Fruit fly (Drosophila melanogaster) whole organism, embryonic: Measurements from ENCODE around the gene CG32801.
A peak's percentile ranks its signal among the peaks of the same experiment; 100 is the strongest.

Experiments
- Atf6 ChIP-seq: fragments of 200-800 bp; sonication (Bioruptor generic); IDR thresholded peaks from 2 replicates; pipeline ENCODE4 v1.3.6; 2022; ENCODE audit warnings: missing biosample characterization, missing genetic modification characterization
- Blimp-1 ChIP-seq: fragments of 200-800 bp; sonication (Bioruptor generic); optimal IDR thresholded peaks from 3 replicates; lab custom pipeline; 2018; ENCODE audit warnings: missing biosample characterization, missing genetic modification characterization, mild to moderate bottlenecking, moderate library complexity, missing genetic modification reagents
- CG10321 ChIP-seq: fragments of 200-800 bp; sonication (Bioruptor generic); IDR thresholded peaks from 2 replicates; pipeline ENCODE4 v1.3.6; 2022; ENCODE audit warnings: missing biosample characterization, missing genetic modification characterization
- CG10959 ChIP-seq: fragments of 200-800 bp; sonication (Bioruptor generic); IDR thresholded peaks from 2 replicates; pipeline ENCODE4 v1.3.6; 2022; ENCODE audit warnings: missing biosample characterization, missing genetic modification characterization
- CG12236 ChIP-seq: fragments of 200-800 bp; sonication (Bioruptor generic); optimal IDR thresholded peaks from 2 replicates; lab custom pipeline; 2016; ENCODE audit warnings: missing biosample characterization, missing genetic modification characterization
- CG15011 ChIP-seq: fragments of 200-800 bp; sonication (Bioruptor generic); optimal IDR thresholded peaks from 3 replicates; lab custom pipeline; 2018; ENCODE audit warnings: missing biosample characterization, mild to moderate bottlenecking, missing genetic modification characterization
- CG1529 ChIP-seq: fragments of 200-800 bp; sonication (Bioruptor generic); optimal IDR thresholded peaks from 3 replicates; lab custom pipeline; 2018; ENCODE audit warnings: missing biosample characterization, missing genetic modification characterization
- CG15601 ChIP-seq: fragments of 200-800 bp; sonication (Bioruptor generic); optimal IDR thresholded peaks from 3 replicates; lab custom pipeline; 2019; ENCODE audit warnings: missing biosample characterization, mild to moderate bottlenecking, missing genetic modification characterization, moderate library complexity
- CG17361 ChIP-seq: fragments of 200-800 bp; sonication (Bioruptor generic); IDR thresholded peaks from 3 replicates; pipeline ENCODE4 v1.3.6; 2022; ENCODE audit warnings: missing biosample characterization, missing genetic modification characterization
- CG17612 ChIP-seq: fragments of 200-800 bp; sonication (Bioruptor generic); IDR thresholded peaks from 2 replicates; pipeline ENCODE4 v1.3.6; 2022; ENCODE audit warnings: missing biosample characterization, missing genetic modification characterization
- CG1792 ChIP-seq: fragments of 200-800 bp; sonication (Bioruptor generic); optimal IDR thresholded peaks from 2 replicates; lab custom pipeline; 2016; ENCODE audit warnings: missing biosample characterization, missing genetic modification characterization
- CG1832 ChIP-seq: fragments of 200-800 bp; sonication (Bioruptor generic); optimal IDR thresholded peaks from 2 replicates; lab custom pipeline; 2017; ENCODE audit warnings: missing biosample characterization, mild to moderate bottlenecking, missing genetic modification characterization, inconsistent platforms
- CG2199 ChIP-seq: fragments of 200-800 bp; sonication (Bioruptor generic); IDR thresholded peaks from 3 replicates; pipeline ENCODE4 v1.3.6; 2022; ENCODE audit warnings: missing biosample characterization, missing genetic modification characterization
- CG30403 ChIP-seq: fragments of 200-800 bp; sonication (Bioruptor generic); optimal IDR thresholded peaks from 3 replicates; lab custom pipeline; 2016; ENCODE audit warnings: missing biosample characterization, missing genetic modification characterization
- CG31388 ChIP-seq: fragments of 200-800 bp; sonication (Bioruptor generic); optimal IDR thresholded peaks from 2 replicates; lab custom pipeline; 2016; ENCODE audit warnings: missing biosample characterization, missing genetic modification characterization
- CG3838 ChIP-seq: fragments of 200-800 bp; sonication (Bioruptor generic); optimal IDR thresholded peaks from 3 replicates; lab custom pipeline; 2016; ENCODE audit warnings: missing biosample characterization, missing genetic modification characterization
- CG4617 ChIP-seq: fragments of 200-800 bp; sonication (Bioruptor generic); optimal IDR thresholded peaks from 3 replicates; lab custom pipeline; 2016; ENCODE audit warnings: missing biosample characterization, missing genetic modification characterization, borderline replicate concordance
- CG5180 ChIP-seq: fragments of 200-800 bp; sonication (Bioruptor generic); optimal IDR thresholded peaks from 3 replicates; lab custom pipeline; 2017; ENCODE audit warnings: missing biosample characterization, missing genetic modification characterization, mild to moderate bottlenecking, moderate library complexity, missing genetic modification reagents
- CG6689 ChIP-seq: fragments of 200-800 bp; sonication (Bioruptor generic); IDR thresholded peaks from 2 replicates; pipeline ENCODE4 v1.3.6; 2022; ENCODE audit warnings: missing biosample characterization, missing genetic modification characterization
- CG7556 ChIP-seq: fragments of 200-800 bp; sonication (Bioruptor generic); optimal IDR thresholded peaks from 2 replicates; lab custom pipeline; 2017; ENCODE audit warnings: missing biosample characterization, mild to moderate bottlenecking, missing genetic modification characterization
- CG8290 ChIP-seq, 3 experiments: fragments of 200-800 bp; sonication (Bioruptor generic); optimal IDR thresholded peaks; 2 replicates each; lab custom pipeline; 2016 to 2019; ENCODE audit warnings: missing biosample characterization in 3 of 3, missing genetic modification characterization in 3 of 3, mild to moderate bottlenecking in 2 of 3, moderate library complexity in 1 of 3
- CG8388 ChIP-seq: fragments of 200-800 bp; sonication (Bioruptor generic); optimal IDR thresholded peaks from 2 replicates; lab custom pipeline; 2019; ENCODE audit warnings: missing biosample characterization, mild to moderate bottlenecking, missing genetic modification characterization, moderate library complexity
- CG8765 ChIP-seq: fragments of 200-800 bp; sonication (Bioruptor generic); IDR thresholded peaks from 2 replicates; pipeline ENCODE4 v1.3.6; 2022; ENCODE audit warnings: missing biosample characterization, missing genetic modification characterization
- Dip2 ChIP-seq: fragments of 200-800 bp; sonication (Bioruptor generic); IDR thresholded peaks from 2 replicates; pipeline ENCODE4 v1.3.6; 2022; ENCODE audit warnings: missing biosample characterization, missing genetic modification characterization
- HLH54F ChIP-seq: fragments of 200-800 bp; sonication (Bioruptor generic); optimal IDR thresholded peaks from 3 replicates; lab custom pipeline; 2016; ENCODE audit warnings: missing biosample characterization, missing genetic modification characterization
- Hmx ChIP-seq: fragments of 200-800 bp; sonication (Bioruptor generic); optimal IDR thresholded peaks from 2 replicates; lab custom pipeline; 2016; ENCODE audit warnings: missing biosample characterization, missing genetic modification characterization
- Hr78 ChIP-seq, 2 experiments: fragments of 200-800 bp in 1 of 2; fragments of >200 bp in 1 of 2; sonication (Bioruptor generic) in 1 of 2; optimal IDR thresholded peaks; 2 replicates each; lab custom pipeline; 2017 to 2019; ENCODE audit warnings: missing biosample characterization in 2 of 2, missing genetic modification characterization in 2 of 2, mild to moderate bottlenecking in 1 of 2, moderate library complexity in 1 of 2
- Lpt ChIP-seq: fragments of >200 bp; optimal IDR thresholded peaks from 2 replicates; lab custom pipeline; 2018; ENCODE audit warnings: missing biosample characterization, missing genetic modification characterization
- MBD-R2 ChIP-seq: fragments of 200-800 bp; sonication (Bioruptor generic); IDR thresholded peaks from 2 replicates; pipeline ENCODE4 v1.3.6; 2022; ENCODE audit warnings: missing biosample characterization, missing genetic modification characterization
- MESR4 ChIP-seq: fragments of 200-800 bp; sonication (Bioruptor generic); optimal IDR thresholded peaks from 2 replicates; lab custom pipeline; 2018; ENCODE audit warnings: missing biosample characterization, mild to moderate bottlenecking, missing genetic modification characterization, moderate library complexity
- Meics ChIP-seq: fragments of 200-800 bp; sonication (Bioruptor generic); optimal IDR thresholded peaks from 2 replicates; lab custom pipeline; 2017; ENCODE audit warnings: missing biosample characterization, mild to moderate bottlenecking, missing genetic modification characterization
- Tbp ChIP-seq: fragments of >200 bp; optimal IDR thresholded peaks from 2 replicates; lab custom pipeline; 2018; ENCODE audit warnings: missing biosample characterization, missing genetic modification characterization
- abd-A ChIP-seq: fragments of 200-800 bp; sonication (Bioruptor generic); optimal IDR thresholded peaks from 3 replicates; lab custom pipeline; 2019; ENCODE audit warnings: missing biosample characterization, mild to moderate bottlenecking, missing genetic modification characterization, moderate library complexity
- bcd ChIP-seq: fragments of 200-800 bp; sonication (Bioruptor generic); optimal IDR thresholded peaks from 2 replicates; lab custom pipeline; 2017; ENCODE audit warnings: missing biosample characterization, mild to moderate bottlenecking, missing genetic modification characterization
- chn ChIP-seq: fragments of 200-800 bp; sonication (Bioruptor generic); optimal IDR thresholded peaks from 2 replicates; lab custom pipeline; 2016; ENCODE audit warnings: missing biosample characterization, missing genetic modification characterization
- dimm ChIP-seq: fragments of 200-800 bp; sonication (Bioruptor generic); IDR thresholded peaks from 2 replicates; pipeline ENCODE4 v1.3.6; 2022; ENCODE audit warnings: missing biosample characterization, missing genetic modification characterization
- dpn ChIP-seq, 2 experiments: fragments of 200-800 bp; sonication (Bioruptor generic); optimal IDR thresholded peaks; 3 replicates each; lab custom pipeline; 2016; ENCODE audit warnings: missing biosample characterization in 2 of 2, missing genetic modification characterization in 2 of 2
- esg ChIP-seq: fragments of 200-800 bp; sonication (Bioruptor generic); conservative IDR thresholded peaks from 2 replicates; pipeline ENCODE4 v1.3.6; 2022; ENCODE audit warnings: missing biosample characterization, missing genetic modification characterization
- her ChIP-seq: fragments of 200-800 bp; sonication (Bioruptor generic); optimal IDR thresholded peaks from 2 replicates; lab custom pipeline; 2016; ENCODE audit warnings: missing biosample characterization, missing genetic modification characterization
- jigr1 ChIP-seq: fragments of 200-800 bp; sonication (Bioruptor generic); IDR thresholded peaks from 3 replicates; pipeline ENCODE4 v1.3.6; 2022; ENCODE audit warnings: missing biosample characterization, missing genetic modification characterization
- knrl ChIP-seq: fragments of 200-800 bp; sonication (Bioruptor generic); IDR thresholded peaks from 3 replicates; pipeline ENCODE4 v1.3.6; 2022; ENCODE audit warnings: missing biosample characterization, missing genetic modification characterization; ENCODE audit not compliant: partially characterized antibody
- mirr ChIP-seq: fragments of 200-800 bp; sonication (Bioruptor generic); optimal IDR thresholded peaks from 3 replicates; lab custom pipeline; 2018; ENCODE audit warnings: missing biosample characterization, mild to moderate bottlenecking, missing genetic modification characterization
- odd ChIP-seq: fragments of 200-800 bp; sonication (Bioruptor generic); optimal IDR thresholded peaks from 2 replicates; lab custom pipeline; 2017; ENCODE audit warnings: missing biosample characterization, mild to moderate bottlenecking, missing genetic modification characterization
- otp ChIP-seq: fragments of 200-800 bp; sonication (Bioruptor generic); IDR thresholded peaks from 3 replicates; pipeline ENCODE4, ENCODE4 v1.3.6; 2022; ENCODE audit warnings: missing biosample characterization, missing genetic modification characterization
- peb ChIP-seq: fragments of 200-800 bp; sonication (Bioruptor generic); IDR thresholded peaks from 2 replicates; pipeline ENCODE4 v1.3.6; 2022; ENCODE audit warnings: missing biosample characterization, missing genetic modification characterization
- phol ChIP-seq: fragments of 200-800 bp; sonication (Bioruptor generic); optimal IDR thresholded peaks from 3 replicates; lab custom pipeline; 2018; ENCODE audit warnings: missing biosample characterization, mild to moderate bottlenecking, missing genetic modification characterization, moderate library complexity
- repo ChIP-seq: fragments of 200-800 bp; sonication (Bioruptor generic); optimal IDR thresholded peaks from 2 replicates; lab custom pipeline; 2016; ENCODE audit warnings: missing biosample characterization, missing genetic modification characterization
- sc ChIP-seq, 3 experiments: fragments of >200 bp in 2 of 3; fragments of 200-800 bp in 1 of 3; sonication (Bioruptor generic) in 1 of 3; optimal IDR thresholded peaks; 2 replicates in 2 of 3; 3 replicates in 1 of 3; lab custom pipeline; 2017; ENCODE audit warnings: mild to moderate bottlenecking in 1 of 3, missing biosample characterization in 1 of 3, missing genetic modification characterization in 1 of 3, missing genetic modification reagents in 1 of 3
- unpg ChIP-seq: fragments of 200-800 bp; sonication (Bioruptor generic); optimal IDR thresholded peaks from 3 replicates; lab custom pipeline; 2018; ENCODE audit warnings: missing biosample characterization, mild to moderate bottlenecking, missing genetic modification characterization, moderate library complexity

The CG32801 gene

dm6 chrX:1877107-1877736, 25.8 kb downstream of the CG32801 start, which contains the start of the genes CG14817 and CG14805 (continued):
- TF ChIP-seq CG17612 (GFP tag; lab: Robert Waterston, UW) = no peak
- no peak for TF ChIP-seq Tbp (GFP tag; lab: Kevin White, UChicago)
- TF ChIP-seq Hr78 (GFP tag; optimal IDR thresholded peaks at IDR 0.05; lab: Kevin White, UChicago) = peak in 1 of 2 experiments; percentile 96
- no peak for TF ChIP-seq peb (GFP tag; lab: Robert Waterston, UW)
- TF ChIP-seq CG7556 = peak; percentile 45
- TF ChIP-seq unpg (GFP tag; lab: Kevin White, UChicago) = peak; percentile 80
- TF ChIP-seq Lpt (GFP tag; lab: Kevin White, UChicago) = no peak
- no peak for TF ChIP-seq CG1792 (GFP tag; lab: Kevin White, UChicago)
- TF ChIP-seq CG5180 (GFP tag; lab: Kevin White, UChicago) = no peak
- TF ChIP-seq CG2199 (GFP tag; lab: Robert Waterston, UW) = no peak
- peak; percentile 89 for TF ChIP-seq Meics (GFP tag; lab: Kevin White, UChicago)
- TF ChIP-seq MBD-R2 = peak; percentile 75
- no peak for TF ChIP-seq jigr1 (GFP tag; lab: Robert Waterston, UW)
- peak; percentile 12 for TF ChIP-seq her (GFP tag; lab: Kevin White, UChicago)
- peak; percentile 27 for TF ChIP-seq CG8290 (GFP tag; optimal IDR thresholded peaks at IDR 0.05; lab: Kevin White, UChicago)
- TF ChIP-seq CG8290 (tag; optimal IDR thresholded peaks at IDR 0.05; lab: Kevin White, UChicago) = peak in 1 of 2 experiments; percentile 59
- no peak for TF ChIP-seq esg
- 0 out of 3 replicates have a peak, but pooled peaks have one; percentile 48 for TF ChIP-seq otp (GFP tag; lab: Robert Waterston, UW)
- TF ChIP-seq chn = no peak
- TF ChIP-seq dpn (GFP tag; optimal IDR thresholded peaks at IDR 0.05; lab: Kevin White, UChicago) = peak; percentile 11 to 26
- TF ChIP-seq CG15601 (tag; lab: Kevin White, UChicago) = peak; percentile 74
- TF ChIP-seq phol (tag; lab: Kevin White, UChicago) = peak; percentile 69
- peak; percentile 70 for TF ChIP-seq CG8388 (GFP tag; lab: Kevin White, UChicago)
- peak; percentile 41 for TF ChIP-seq CG30403 (GFP tag; lab: Kevin White, UChicago)
- 0 out of 3 replicates have a peak, but pooled peaks have one; percentile 27 for TF ChIP-seq knrl (GFP tag; lab: Robert Waterston, UW)
- TF ChIP-seq CG4617 = peak; percentile 74
- TF ChIP-seq abd-A (tag; lab: Kevin White, UChicago) = no peak
- no peak for TF ChIP-seq CG15011
- TF ChIP-seq Atf6 (GFP tag; lab: Robert Waterston, UW) = peak; percentile 50; the same call in 1 of the 2 replicates
- no peak for TF ChIP-seq Hmx (GFP tag; lab: Kevin White, UChicago)
- peak; percentile 54 for TF ChIP-seq CG1529 (GFP tag; lab: Kevin White, UChicago)
- peak; percentile 67; the same call in 2 of the 3 replicates for TF ChIP-seq CG17361 (GFP tag; lab: Robert Waterston, UW)
- no peak for TF ChIP-seq CG31388
- no peak for TF ChIP-seq Blimp-1 (GFP tag; lab: Kevin White, UChicago)
- no peak for TF ChIP-seq sc (optimal IDR thresholded peaks at IDR 0.05; lab: Kevin White, UChicago)
- no peak for TF ChIP-seq sc (GFP tag; optimal IDR thresholded peaks at IDR 0.05; lab: Kevin White, UChicago)
- 0 out of 2 replicates have a peak, but pooled peaks have one; percentile 19 for TF ChIP-seq CG6689 (GFP tag; lab: Robert Waterston, UW)
- TF ChIP-seq bcd (GFP tag; lab: Kevin White, UChicago) = peak; percentile 79
- no peak for TF ChIP-seq CG10959 (GFP tag; lab: Robert Waterston, UW)
- no peak for TF ChIP-seq dimm
- no peak for TF ChIP-seq CG10321 (GFP tag; lab: Robert Waterston, UW)
- TF ChIP-seq MESR4 = peak; percentile 87
- TF ChIP-seq HLH54F = no peak
- TF ChIP-seq CG3838 (GFP tag; lab: Kevin White, UChicago) = no peak
- no peak for TF ChIP-seq CG8765 (GFP tag; lab: Robert Waterston, UW)
- no peak for TF ChIP-seq Dip2
- TF ChIP-seq CG12236 (GFP tag; lab: Kevin White, UChicago) = no peak
- TF ChIP-seq repo (GFP tag; lab: Kevin White, UChicago) = peak; percentile 11
- TF ChIP-seq odd (GFP tag; lab: Kevin White, UChicago) = no peak
- peak; percentile 93 for TF ChIP-seq mirr
- no peak for TF ChIP-seq CG1832 (GFP tag; lab: Kevin White, UChicago)
